Fruit fly (Drosophila melanogaster) whole organism: Measurements from ENCODE around the gene GstZ1.

Experiments
- CG8478 ChIP-seq: fragments of >200 bp; optimal IDR thresholded peaks from 2 replicates; lab custom pipeline; 2018; ENCODE audit warnings: inconsistent platforms
- Dll ChIP-seq: fragments of >200 bp; optimal IDR thresholded peaks from 2 replicates; lab custom pipeline; 2017
- EcR ChIP-seq, 2 experiments: fragments of >200 bp; optimal IDR thresholded peaks; 2 replicates each; lab custom pipeline; 2017; ENCODE audit warnings: missing biosample characterization in 2 of 2, missing genetic modification characterization in 2 of 2, missing genetic modification reagents in 2 of 2
- pan ChIP-seq: fragments of >200 bp; optimal IDR thresholded peaks from 2 replicates; lab custom pipeline; 2017
- psq ChIP-seq: fragments of >200 bp; optimal IDR thresholded peaks from 2 replicates; lab custom pipeline; 2017
- usp ChIP-seq: fragments of >200 bp; optimal IDR thresholded peaks from 2 replicates; lab custom pipeline; 2017; ENCODE audit warnings: missing biosample characterization, missing genetic modification characterization, mixed read lengths

DNA sequence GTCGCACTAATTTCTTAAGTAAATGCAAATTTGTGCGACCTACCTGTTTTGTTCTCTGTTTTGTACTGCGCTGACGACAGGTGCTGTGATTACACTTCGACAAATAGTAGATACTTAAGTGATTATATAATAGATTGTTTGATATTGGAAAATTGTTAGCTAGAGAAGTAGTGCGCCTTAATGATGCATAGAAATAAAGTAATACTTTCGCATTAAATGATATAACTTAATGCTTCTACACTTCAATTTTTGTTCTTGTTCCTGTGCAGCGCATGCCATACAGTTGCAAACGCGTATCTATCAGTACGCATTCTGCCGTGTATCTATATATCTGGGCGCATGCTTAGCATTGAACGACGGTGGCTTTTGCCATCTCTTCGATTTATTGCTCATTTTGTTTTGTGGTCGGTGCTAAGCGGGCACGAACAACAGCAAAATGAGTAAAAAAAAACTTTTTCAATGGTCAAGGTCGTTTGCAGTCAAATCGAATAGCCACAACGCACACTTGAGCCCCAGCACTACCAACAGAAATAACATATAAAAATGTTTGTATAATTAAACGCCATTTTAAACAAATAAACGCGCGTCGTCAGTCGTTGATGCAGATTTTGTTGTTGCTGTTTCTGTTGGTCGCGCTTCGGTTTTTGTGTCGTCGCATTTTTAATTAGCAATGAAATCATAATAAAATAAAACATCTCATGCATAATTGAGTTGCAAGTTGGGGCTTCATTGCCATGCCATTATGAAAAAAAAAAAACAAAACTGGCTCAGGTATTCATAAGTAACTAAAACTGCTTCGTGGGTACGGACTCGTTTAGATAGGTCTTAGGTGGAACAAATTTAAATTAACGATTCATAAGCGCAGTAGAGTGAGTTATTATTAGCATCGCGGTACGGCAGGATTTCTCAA lies 25.7 kb downstream of the GstZ1 start:
- TF ChIP-seq Dll (lab: Kevin White, UChicago) (no peak), pan (no peak), usp (no peak), EcR (GFP tag; optimal IDR thresholded peaks at IDR 0.05; lab: Kevin White, UChicago) (no peak), psq (lab: Kevin White, UChicago) (no peak), CG8478 (lab: Kevin White, UChicago) (no peak)
